Fruit fly (Drosophila melanogaster) whole organism, embryonic: ENCODE results near the gene Kaz-m1.

Experiments
- Abd-B ChIP-seq: fragments of 200-800 bp; sonication (Bioruptor generic); optimal IDR thresholded peaks from 2 replicates; lab custom pipeline; 2018; ENCODE audit warnings: missing biosample characterization, mild to moderate bottlenecking, missing genetic modification characterization, moderate library complexity
- Adf1 ChIP-seq: fragments of 200-800 bp; sonication (Bioruptor generic); IDR thresholded peaks from 2 replicates; pipeline ENCODE4 v1.3.6; 2022; ENCODE audit warnings: missing biosample characterization, missing genetic modification characterization
- Blimp-1 ChIP-seq: fragments of 200-800 bp; sonication (Bioruptor generic); optimal IDR thresholded peaks from 3 replicates; lab custom pipeline; 2018; ENCODE audit warnings: missing biosample characterization, missing genetic modification characterization, mild to moderate bottlenecking, moderate library complexity, missing genetic modification reagents
- CG11560 ChIP-seq: fragments of 200-800 bp; sonication (Bioruptor generic); IDR thresholded peaks from 3 replicates; pipeline ENCODE4 v1.3.6; 2022; ENCODE audit warnings: missing biosample characterization, missing genetic modification characterization
- CG14050 ChIP-seq: fragments of 200-800 bp; sonication (Bioruptor generic); IDR thresholded peaks from 3 replicates; pipeline ENCODE4 v1.3.6; 2022; ENCODE audit warnings: missing biosample characterization, missing genetic modification characterization
- CG15696 ChIP-seq: fragments of 200-800 bp; sonication (Bioruptor generic); optimal IDR thresholded peaks from 2 replicates; lab custom pipeline; 2019; ENCODE audit warnings: missing biosample characterization, mild to moderate bottlenecking, missing genetic modification characterization, moderate library complexity
- CG16779 ChIP-seq: fragments of 200-800 bp; sonication (Bioruptor generic); IDR thresholded peaks from 2 replicates; pipeline ENCODE4 v1.3.6; 2022; ENCODE audit warnings: missing biosample characterization, missing genetic modification characterization
- CG17361 ChIP-seq: fragments of 200-800 bp; sonication (Bioruptor generic); IDR thresholded peaks from 3 replicates; pipeline ENCODE4 v1.3.6; 2022; ENCODE audit warnings: missing biosample characterization, missing genetic modification characterization
- CG17802 ChIP-seq: fragments of 200-800 bp; sonication (Bioruptor generic); optimal IDR thresholded peaks from 2 replicates; lab custom pipeline; 2018; ENCODE audit warnings: missing biosample characterization, mild to moderate bottlenecking, missing genetic modification characterization, moderate library complexity
- CG1792 ChIP-seq: fragments of 200-800 bp; sonication (Bioruptor generic); optimal IDR thresholded peaks from 2 replicates; lab custom pipeline; 2016; ENCODE audit warnings: missing biosample characterization, missing genetic modification characterization
- CG1832 ChIP-seq: fragments of 200-800 bp; sonication (Bioruptor generic); optimal IDR thresholded peaks from 2 replicates; lab custom pipeline; 2017; ENCODE audit warnings: missing biosample characterization, mild to moderate bottlenecking, missing genetic modification characterization, inconsistent platforms
- CG2129 ChIP-seq: fragments of 200-800 bp; sonication (Bioruptor generic); IDR thresholded peaks from 2 replicates; pipeline ENCODE4 v1.3.6; 2022; ENCODE audit warnings: missing biosample characterization, missing genetic modification characterization; ENCODE audit not compliant: partially characterized antibody
- CG2199 ChIP-seq: fragments of 200-800 bp; sonication (Bioruptor generic); IDR thresholded peaks from 3 replicates; pipeline ENCODE4 v1.3.6; 2022; ENCODE audit warnings: missing biosample characterization, missing genetic modification characterization
- CG2712 ChIP-seq: fragments of 200-800 bp; optimal IDR thresholded peaks from 3 replicates; lab custom pipeline; 2019; ENCODE audit warnings: missing biosample characterization, mild to moderate bottlenecking, missing genetic modification characterization, moderate library complexity
- CG3281 ChIP-seq: fragments of 200-800 bp; sonication (Bioruptor generic); optimal IDR thresholded peaks from 3 replicates; lab custom pipeline; 2017; ENCODE audit warnings: missing biosample characterization, mild to moderate bottlenecking, missing genetic modification characterization
- CG33213 ChIP-seq: fragments of 200-800 bp; sonication (Bioruptor generic); optimal IDR thresholded peaks from 3 replicates; lab custom pipeline; 2016; ENCODE audit warnings: missing biosample characterization, missing genetic modification characterization
- CG4282 ChIP-seq: fragments of 200-800 bp; sonication (Bioruptor generic); optimal IDR thresholded peaks from 2 replicates; lab custom pipeline; 2016; ENCODE audit warnings: missing biosample characterization, missing genetic modification characterization
- CG4707 ChIP-seq: fragments of 200-800 bp; sonication (Bioruptor generic); optimal IDR thresholded peaks from 2 replicates; lab custom pipeline; 2018; ENCODE audit warnings: missing biosample characterization, mild to moderate bottlenecking, missing genetic modification characterization, moderate library complexity
- CG7372 ChIP-seq: fragments of 200-800 bp; sonication (Bioruptor generic); IDR thresholded peaks from 2 replicates; pipeline ENCODE4 v1.3.6; 2022; ENCODE audit warnings: missing biosample characterization, missing genetic modification characterization
- CG8944 ChIP-seq: fragments of 200-800 bp; sonication (Bioruptor generic); optimal IDR thresholded peaks from 3 replicates; lab custom pipeline; 2016; ENCODE audit warnings: missing biosample characterization, missing genetic modification characterization
- CG9727 ChIP-seq: fragments of 200-800 bp; sonication (Bioruptor generic); optimal IDR thresholded peaks from 3 replicates; lab custom pipeline; 2017; ENCODE audit warnings: missing biosample characterization, mild to moderate bottlenecking, missing genetic modification characterization
- CTCF ChIP-seq: fragments of 200-800 bp; sonication (Bioruptor generic); optimal IDR thresholded peaks from 2 replicates; lab custom pipeline; 2017; ENCODE audit warnings: missing biosample characterization, mild to moderate bottlenecking, missing genetic modification characterization, moderate library complexity
- Camta ChIP-seq: fragments of 200-800 bp; sonication (Bioruptor generic); optimal IDR thresholded peaks from 2 replicates; lab custom pipeline; 2016; ENCODE audit warnings: missing biosample characterization, missing genetic modification characterization
- D19A ChIP-seq: fragments of 200-800 bp; optimal IDR thresholded peaks from 3 replicates; lab custom pipeline; 2019; ENCODE audit warnings: missing biosample characterization, mild to moderate bottlenecking, missing genetic modification characterization, moderate library complexity
- Dll ChIP-seq: fragments of 200-800 bp; sonication (Bioruptor generic); IDR thresholded peaks from 4 replicates; pipeline ENCODE4 v1.3.6; 2022; ENCODE audit warnings: missing biosample characterization, missing genetic modification characterization; ENCODE audit not compliant: partially characterized antibody
- E2f1 ChIP-seq: fragments of 200-800 bp; sonication (Bioruptor generic); IDR thresholded peaks from 2 replicates; pipeline ENCODE4 v1.3.6; 2022; ENCODE audit warnings: missing biosample characterization, missing genetic modification characterization
- HLHmδ ChIP-seq: fragments of 200-800 bp; sonication (Bioruptor generic); optimal IDR thresholded peaks from 2 replicates; lab custom pipeline; 2018; ENCODE audit warnings: missing biosample characterization, mild to moderate bottlenecking, missing genetic modification characterization, moderate library complexity
- Hsf ChIP-seq: fragments of 200-800 bp; sonication (Bioruptor generic); optimal IDR thresholded peaks from 3 replicates; lab custom pipeline; 2016; ENCODE audit warnings: missing biosample characterization, missing genetic modification characterization
- MESR4 ChIP-seq: fragments of 200-800 bp; sonication (Bioruptor generic); optimal IDR thresholded peaks from 2 replicates; lab custom pipeline; 2018; ENCODE audit warnings: missing biosample characterization, mild to moderate bottlenecking, missing genetic modification characterization, moderate library complexity
- NC2α ChIP-seq: fragments of 200-800 bp; sonication (Bioruptor generic); optimal IDR thresholded peaks from 2 replicates; lab custom pipeline; 2016; ENCODE audit warnings: missing biosample characterization, missing genetic modification characterization
- NK7.1 ChIP-seq: fragments of 200-800 bp; sonication (Bioruptor generic); optimal IDR thresholded peaks from 3 replicates; lab custom pipeline; 2016; ENCODE audit warnings: missing biosample characterization, missing genetic modification characterization
- Oaz ChIP-seq: fragments of 200-800 bp; sonication (Bioruptor generic); IDR thresholded peaks from 2 replicates; pipeline ENCODE4 v1.3.6; 2022; ENCODE audit warnings: missing biosample characterization, missing genetic modification characterization
- Oli ChIP-seq: fragments of 200-800 bp; sonication (Bioruptor generic); optimal IDR thresholded peaks from 2 replicates; lab custom pipeline; 2018; ENCODE audit warnings: missing biosample characterization, mild to moderate bottlenecking, missing genetic modification characterization, moderate library complexity
- Opbp ChIP-seq: fragments of 200-800 bp; sonication (Bioruptor generic); IDR thresholded peaks from 3 replicates; pipeline ENCODE4 v1.3.6; 2022; ENCODE audit warnings: missing biosample characterization, missing genetic modification characterization; ENCODE audit not compliant: partially characterized antibody
- Stat92E ChIP-seq, 3 experiments: fragments of >200 bp in 2 of 3; fragments of 200-800 bp in 1 of 3; sonication (Bioruptor generic) in 1 of 3; optimal IDR thresholded peaks; 2 replicates each; lab custom pipeline; 2017 to 2019; ENCODE audit warnings: missing biosample characterization in 3 of 3, missing genetic modification characterization in 3 of 3, mild to moderate bottlenecking in 1 of 3, moderate library complexity in 1 of 3
- Tbp ChIP-seq: fragments of >200 bp; optimal IDR thresholded peaks from 2 replicates; lab custom pipeline; 2018; ENCODE audit warnings: missing biosample characterization, missing genetic modification characterization
- Xbp1 ChIP-seq: fragments of 200-800 bp; sonication (Bioruptor generic); optimal IDR thresholded peaks from 3 replicates; lab custom pipeline; 2016; ENCODE audit warnings: missing biosample characterization, mild to moderate bottlenecking, missing genetic modification characterization
- dmrt11E ChIP-seq: fragments of 200-800 bp; sonication (Bioruptor generic); optimal IDR thresholded peaks from 3 replicates; lab custom pipeline; 2018; ENCODE audit warnings: missing biosample characterization, mild to moderate bottlenecking, missing genetic modification characterization, moderate library complexity
- en ChIP-seq: fragments of 200-800 bp; sonication (Bioruptor generic); optimal IDR thresholded peaks from 2 replicates; lab custom pipeline; 2016; ENCODE audit warnings: missing biosample characterization, missing genetic modification characterization
- fd102C ChIP-seq: fragments of 200-800 bp; sonication (Bioruptor generic); optimal IDR thresholded peaks from 2 replicates; lab custom pipeline; 2018; ENCODE audit warnings: missing biosample characterization, mild to moderate bottlenecking, missing genetic modification characterization, moderate library complexity
- fd3F ChIP-seq: fragments of 200-800 bp; sonication (Bioruptor generic); optimal IDR thresholded peaks from 2 replicates; lab custom pipeline; 2018; ENCODE audit warnings: missing biosample characterization, mild to moderate bottlenecking, missing genetic modification characterization, moderate library complexity
- grn ChIP-seq: fragments of 200-800 bp; sonication (Bioruptor generic); optimal IDR thresholded peaks from 3 replicates; lab custom pipeline; 2017; ENCODE audit warnings: missing biosample characterization, missing genetic modification characterization
- gsb-n ChIP-seq: fragments of 200-800 bp; sonication (Bioruptor generic); optimal IDR thresholded peaks from 3 replicates; lab custom pipeline; 2018; ENCODE audit warnings: missing biosample characterization, mild to moderate bottlenecking, missing genetic modification characterization
- lmd ChIP-seq: fragments of 200-800 bp; sonication (Bioruptor generic); IDR thresholded peaks from 2 replicates; pipeline ENCODE4 v1.3.6; 2022; ENCODE audit warnings: missing biosample characterization, missing genetic modification characterization
- maf-S ChIP-seq: fragments of 200-800 bp; sonication (Bioruptor generic); optimal IDR thresholded peaks from 2 replicates; lab custom pipeline; 2016; ENCODE audit warnings: missing biosample characterization, missing genetic modification characterization
- mam ChIP-seq: fragments of 200-800 bp; sonication (Bioruptor generic); optimal IDR thresholded peaks from 3 replicates; lab custom pipeline; 2016; ENCODE audit warnings: missing biosample characterization, missing genetic modification characterization
- mirr ChIP-seq: fragments of 200-800 bp; sonication (Bioruptor generic); optimal IDR thresholded peaks from 3 replicates; lab custom pipeline; 2018; ENCODE audit warnings: missing biosample characterization, mild to moderate bottlenecking, missing genetic modification characterization
- phol ChIP-seq: fragments of 200-800 bp; sonication (Bioruptor generic); optimal IDR thresholded peaks from 3 replicates; lab custom pipeline; 2018; ENCODE audit warnings: missing biosample characterization, mild to moderate bottlenecking, missing genetic modification characterization, moderate library complexity
- sens-2 ChIP-seq: fragments of 200-800 bp; sonication (Bioruptor generic); IDR thresholded peaks from 2 replicates; pipeline ENCODE4 v1.3.6; 2022; ENCODE audit warnings: missing biosample characterization, missing genetic modification characterization
- zen ChIP-seq: fragments of 200-800 bp; sonication (Bioruptor generic); optimal IDR thresholded peaks from 3 replicates; lab custom pipeline; 2018; ENCODE audit warnings: missing biosample characterization, mild to moderate bottlenecking, missing genetic modification characterization, moderate library complexity
- zen2 ChIP-seq: fragments of 200-800 bp; sonication (Bioruptor generic); IDR thresholded peaks from 3 replicates; pipeline ENCODE4 v1.3.6; 2022; ENCODE audit warnings: missing biosample characterization, missing genetic modification characterization; ENCODE audit not compliant: partially characterized antibody
- zf30C ChIP-seq: fragments of 200-800 bp; sonication (Bioruptor generic); optimal IDR thresholded peaks from 3 replicates; lab custom pipeline; 2018; ENCODE audit warnings: missing biosample characterization, mild to moderate bottlenecking, missing genetic modification characterization

The Kaz-m1 gene

DNA sequence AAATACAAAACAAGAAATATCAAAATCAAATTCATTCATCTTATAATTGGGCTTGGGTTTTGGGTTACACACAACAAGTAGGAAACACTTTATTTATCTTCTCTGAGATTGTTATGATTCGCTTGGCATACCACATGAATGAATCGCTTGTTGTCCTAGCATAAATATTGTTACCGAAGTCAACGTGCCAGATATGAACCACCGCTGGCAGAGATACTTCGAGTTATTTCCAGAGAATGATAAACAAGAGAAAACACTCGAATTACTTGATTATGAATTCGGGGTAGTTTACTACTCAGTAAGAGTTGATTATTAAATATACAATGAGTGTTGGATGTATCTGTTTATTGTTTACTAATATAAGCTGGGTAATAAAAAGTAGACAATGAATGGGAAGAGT lies 3.0 kb upstream of the Kaz-m1 start (continued):
- no peak for TF ChIP-seq CG17802 (tag; lab: Kevin White, UChicago)
- TF ChIP-seq mirr (GFP tag; lab: Kevin White, UChicago): peak; percentile 7
- TF ChIP-seq Dll (GFP tag; lab: Robert Waterston, UW): no peak
- no peak for TF ChIP-seq Tbp (GFP tag; lab: Kevin White, UChicago)
- TF ChIP-seq lmd (GFP tag; lab: Robert Waterston, UW): no peak
- no peak for TF ChIP-seq fd3F (GFP tag; lab: Kevin White, UChicago)
- no peak for TF ChIP-seq zen
- no peak for TF ChIP-seq E2f1
- no peak for TF ChIP-seq CG2129 (GFP tag; lab: Robert Waterston, UW)
- no peak for TF ChIP-seq zf30C
- no peak for TF ChIP-seq CG3281 (GFP tag; lab: Kevin White, UChicago)
- peak; percentile 66 for TF ChIP-seq dmrt11E (tag; lab: Kevin White, UChicago)
- TF ChIP-seq zen2 (GFP tag; lab: Robert Waterston, UW): no peak
- peak; percentile 54 for TF ChIP-seq CG9727 (GFP tag; lab: Kevin White, UChicago)
- no peak for TF ChIP-seq Opbp
- TF ChIP-seq Oli (tag; lab: Kevin White, UChicago): no peak
- peak; percentile 95 for TF ChIP-seq HLHmδ (GFP tag; lab: Kevin White, UChicago)
- TF ChIP-seq mam (GFP tag; lab: Kevin White, UChicago): no peak
- TF ChIP-seq CG4282 (GFP tag; lab: Kevin White, UChicago): no peak
- no peak for TF ChIP-seq Hsf (GFP tag; lab: Kevin White, UChicago)
- TF ChIP-seq Xbp1 (GFP tag; lab: Kevin White, UChicago): no peak
- TF ChIP-seq maf-S (GFP tag; lab: Kevin White, UChicago): no peak
- no peak for TF ChIP-seq CG7372 (GFP tag; lab: Robert Waterston, UW)
- TF ChIP-seq CG2199 (GFP tag; lab: Robert Waterston, UW): peak; percentile 87
- no peak for TF ChIP-seq NK7.1 (GFP tag; lab: Kevin White, UChicago)
- no peak for TF ChIP-seq phol
- peak; percentile 49 for TF ChIP-seq gsb-n (tag; lab: Kevin White, UChicago)
- TF ChIP-seq Camta (GFP tag; lab: Kevin White, UChicago): no peak
- TF ChIP-seq Adf1 (GFP tag; lab: Robert Waterston, UW): no peak
- peak; percentile 49 for TF ChIP-seq fd102C (GFP tag; lab: Kevin White, UChicago)
- no peak for TF ChIP-seq CG11560 (tag; lab: Robert Waterston, UW)
- no peak for TF ChIP-seq CG8944 (GFP tag; lab: Kevin White, UChicago)
- peak; percentile 32 for TF ChIP-seq CG33213
- TF ChIP-seq Abd-B (GFP tag; lab: Kevin White, UChicago): no peak
- no peak for TF ChIP-seq CTCF (GFP tag; lab: Kevin White, UChicago)
- no peak for TF ChIP-seq Oaz
- TF ChIP-seq en (GFP tag; lab: Kevin White, UChicago): no peak
- no peak for TF ChIP-seq CG1792 (GFP tag; lab: Kevin White, UChicago)
- peak; percentile 49 for TF ChIP-seq D19A (tag; lab: Kevin White, UChicago)
- no peak for TF ChIP-seq CG16779 (GFP tag; lab: Robert Waterston, UW)
- TF ChIP-seq MESR4 (GFP tag; lab: Kevin White, UChicago): no peak
- TF ChIP-seq CG17361: no peak
- peak; percentile 82 for TF ChIP-seq CG15696 (tag; lab: Kevin White, UChicago)
- TF ChIP-seq CG1832 (GFP tag; lab: Kevin White, UChicago): no peak
- TF ChIP-seq NC2α (GFP tag; lab: Kevin White, UChicago): no peak
- TF ChIP-seq grn (GFP tag; lab: Kevin White, UChicago): peak; percentile 57
- TF ChIP-seq Blimp-1 (GFP tag; lab: Kevin White, UChicago): peak; percentile 44
- peak; percentile 35 for TF ChIP-seq CG2712 (tag; lab: Kevin White, UChicago)
- TF ChIP-seq sens-2 (GFP tag; lab: Robert Waterston, UW): no peak
- TF ChIP-seq CG14050 (GFP tag; lab: Robert Waterston, UW): no peak
- peak in 1 of 3 experiments; percentile 64 for TF ChIP-seq Stat92E (GFP tag; optimal IDR thresholded peaks at IDR 0.05; lab: Kevin White, UChicago)
- peak; percentile 67 for TF ChIP-seq CG4707 (GFP tag; lab: Kevin White, UChicago)
